Worm (Caenorhabditis elegans): ENCODE data around the gene pqm-1.
"Not testable (repeated sequence)": the region's sequence is repeated elsewhere in the genome, so short reads cannot be mapped to it uniquely, and the experiment has no call there.

Gene pqm-1

ce11 chrII:11125059-11125594 lies 27.3 kb downstream of the pqm-1 start (continued):
- TF ChIP-seq aptf-3 (GFP tag; IDR thresholded peaks at IDR 0.05) = no peak
- TF ChIP-seq B0261.1 (tag; optimal IDR thresholded peaks at IDR 0.05) = no peak
- TF ChIP-seq cebp-1 (GFP tag; IDR thresholded peaks at IDR 0.05) = no peak
- TF ChIP-seq cebp-1 (tag; optimal IDR thresholded peaks at IDR 0.05) = peak; percentile 23
- no peak for TF ChIP-seq zim-3 (tag; optimal IDR thresholded peaks at IDR 0.05)
- TF ChIP-seq rec-8 (tag; optimal IDR thresholded peaks at IDR 0.05) = no peak
- TF ChIP-seq hlh-26 (GFP tag; conservative IDR thresholded peaks at IDR 0.05) = 0 out of 2 replicates have a peak, but pooled peaks have one; percentile 19
- no peak for TF ChIP-seq unc-62 (GFP tag; optimal IDR thresholded peaks at IDR 0.05)
- peak; percentile 70 for TF ChIP-seq hrde-1 (tag; optimal IDR thresholded peaks at IDR 0.05; ENCODE audit: borderline replicate concordance)
- TF ChIP-seq hsf-1 (GFP tag; IDR thresholded peaks at IDR 0.05) = peak; percentile 20; the same call in 1 of the 2 replicates
- TF ChIP-seq D2030.7 (GFP tag; IDR thresholded peaks at IDR 0.05) = 0 out of 2 replicates have a peak, but pooled peaks have one; percentile 9
- TF ChIP-seq tlf-1 (GFP tag; optimal IDR thresholded peaks at IDR 0.05) = no peak
- no peak for TF ChIP-seq Y56A3A.18 (GFP tag; IDR thresholded peaks at IDR 0.05)
- TF ChIP-seq F10E7.11 (tag; optimal IDR thresholded peaks at IDR 0.05) = no peak
- TF ChIP-seq lin-26 (GFP tag; IDR thresholded peaks at IDR 0.05) = peak; percentile 72; the same call in 1 of the 2 replicates

- not testable (repeated sequence) for TF ChIP-seq akir-1 (GFP tag; optimal IDR thresholded peaks at IDR 0.05); F49E8.2 (tag; optimal IDR thresholded peaks at IDR 0.05; ENCODE audit: insufficient read depth); ceh-58 (GFP tag; IDR thresholded peaks at IDR 0.05)
Observed at ce11 chrII:11121800-11122199, 30.6 kb downstream of the pqm-1 start, which contains the start of gene W10C6.2. Gene W10C6.2 (minus strand): TSS chrII:11121900.

ce11 chrII:11112419-11112818 lies 40.0 kb downstream of the pqm-1 start, which contains the start of gene mat-2:
Gene mat-2 (plus strand): TSS chrII:11112719.
- TF ChIP-seq attf-3 (GFP tag; conservative IDR thresholded peaks at IDR 0.05) (no peak), snpc-1.1 (tag; optimal IDR thresholded peaks at IDR 0.05; ENCODE audit: insufficient read depth) (no peak), dpff-1 (tag; optimal IDR thresholded peaks at IDR 0.05) (no peak), hlh-26 (GFP tag; conservative IDR thresholded peaks at IDR 0.05) (no peak), cebp-1 (GFP tag; IDR thresholded peaks at IDR 0.05) (no peak), cebp-1 (tag; optimal IDR thresholded peaks at IDR 0.05) (no peak), rpc-1 (optimal IDR thresholded peaks at IDR 0.05) (no peak), rpc-1 (tag; optimal IDR thresholded peaks at IDR 0.05) (no peak), let-526 (GFP tag; IDR thresholded peaks at IDR 0.05) (no peak), pha-4 (tag; optimal IDR thresholded peaks at IDR 0.05) (no peak), hmg-20 (GFP tag; IDR thresholded peaks at IDR 0.05) (no peak), him-1 (tag; optimal IDR thresholded peaks at IDR 0.05) (no peak), K11D2.4 (GFP tag; IDR thresholded peaks at IDR 0.05) (no peak), lin-26 (GFP tag; IDR thresholded peaks at IDR 0.05) (no peak)

- no peak for TF ChIP-seq Y79H2A.3 (GFP tag; conservative IDR thresholded peaks at IDR 0.05)
- no peak for TF ChIP-seq ztf-26 (tag; optimal IDR thresholded peaks at IDR 0.05)
- TF ChIP-seq F39B2.1 (GFP tag; IDR thresholded peaks at IDR 0.05) = no peak
- no peak for TF ChIP-seq hlh-26 (GFP tag; conservative IDR thresholded peaks at IDR 0.05)
- TF ChIP-seq Y95B8A.8 (GFP tag; IDR thresholded peaks at IDR 0.05) = no peak
- TF ChIP-seq F57A8.1 (GFP tag; optimal IDR thresholded peaks at IDR 0.05) = no peak
- no peak for TF ChIP-seq F55B11.4 (tag; optimal IDR thresholded peaks at IDR 0.05; ENCODE audit: borderline replicate concordance, insufficient read depth)
- TF ChIP-seq dpff-1 (tag; optimal IDR thresholded peaks at IDR 0.05) = no peak
- no peak for TF ChIP-seq lir-1 (GFP tag; conservative IDR thresholded peaks at IDR 0.05)
- no peak for TF ChIP-seq bed-1 (GFP tag; IDR thresholded peaks at IDR 0.05)
- no peak for TF ChIP-seq snpc-3.4 (tag; optimal IDR thresholded peaks at IDR 0.05)
- no peak for TF ChIP-seq F57C9.4 (tag; optimal IDR thresholded peaks at IDR 0.05)
- TF ChIP-seq ekl-4 (GFP tag; IDR thresholded peaks at IDR 0.05) = no peak
- no peak for TF ChIP-seq C06A6.2 (GFP tag; conservative IDR thresholded peaks at IDR 0.05)
Observed at ce11 chrII:11111107-11111506, 41.3 kb downstream of the pqm-1 start, which contains the start of gene glb-4. Gene glb-4 (minus strand): TSS chrII:11111207.
